Worm (Caenorhabditis elegans) whole organism, L4 larva: ENCODE data around the gene mltn-13.

Source experiments
- F10B5.3 ChIP-seq: sonication (generic microtip); optimal IDR thresholded peaks from 2 replicates; lab custom pipeline; 2016; ENCODE audit warnings: mild to moderate bottlenecking, missing genetic modification characterization, missing compliant biosample characterization
- F37D6.2 ChIP-seq: sonication (generic microtip); optimal IDR thresholded peaks from 2 replicates; lab custom pipeline; 2016; ENCODE audit warnings: mild to moderate bottlenecking, missing genetic modification characterization, missing compliant biosample characterization
- F44E2.7 ChIP-seq: fragments of 200-800 bp; sonication (Bioruptor generic); IDR thresholded peaks from 2 replicates; pipeline ENCODE4 v2.1.2; 2022; ENCODE audit warnings: missing genetic modification characterization, missing compliant biosample characterization
- F49E8.2 ChIP-seq: sonication (generic microtip); optimal IDR thresholded peaks from 2 replicates; lab custom pipeline; 2016; ENCODE audit warnings: missing compliant biosample characterization, mild to moderate bottlenecking, missing genetic modification characterization, borderline replicate concordance
- T20F7.1 ChIP-seq: fragments of 200-800 bp; sonication (Bioruptor generic); optimal IDR thresholded peaks from 2 replicates; lab custom pipeline; 2018; ENCODE audit warnings: mild to moderate bottlenecking, missing genetic modification characterization, missing compliant biosample characterization
- T26A8.4 ChIP-seq: fragments of 200-800 bp; sonication (Bioruptor generic); IDR thresholded peaks from 2 replicates; pipeline ENCODE4 v1.3.6; 2022; ENCODE audit warnings: missing genetic modification characterization, missing compliant biosample characterization
- Y48G9A.11 ChIP-seq: fragments of 200-800 bp; sonication (Bioruptor generic); IDR thresholded peaks from 2 replicates; pipeline ENCODE4 v1.3.6; 2022; ENCODE audit warnings: missing genetic modification reagents, missing genetic modification characterization, missing compliant biosample characterization
- arid-1 ChIP-seq: fragments of 200-800 bp; sonication (Bioruptor generic); conservative IDR thresholded peaks from 2 replicates; pipeline ENCODE4 v1.3.6; 2022; ENCODE audit warnings: missing genetic modification reagents, missing genetic modification characterization, missing compliant biosample characterization
- ceh-20 ChIP-seq: fragments of 200-800 bp; sonication (Bioruptor generic); IDR thresholded peaks from 2 replicates; pipeline ENCODE4 v1.3.6; 2022; ENCODE audit warnings: missing genetic modification reagents, missing genetic modification characterization, missing compliant biosample characterization
- ceh-44 ChIP-seq: fragments of 200-800 bp; sonication (Bioruptor generic); IDR thresholded peaks from 2 replicates; pipeline ENCODE4 v1.3.6; 2022; ENCODE audit warnings: missing genetic modification reagents, missing genetic modification characterization, missing compliant biosample characterization
- ceh-82 ChIP-seq: sonication (generic microtip); optimal IDR thresholded peaks from 2 replicates; lab custom pipeline; 2017; ENCODE audit warnings: missing biosample characterization, missing genetic modification characterization
- cey-2 ChIP-seq: sonication (generic microtip); optimal IDR thresholded peaks from 3 replicates; lab custom pipeline; 2017; ENCODE audit warnings: missing genetic modification characterization, mild to moderate bottlenecking, missing compliant biosample characterization, antibody characterized with exemption, borderline replicate concordance; ENCODE audit not compliant: insufficient read depth
- daf-16 ChIP-seq, 3 experiments: sonication (generic microtip); optimal IDR thresholded peaks; 2 replicates each; lab custom pipeline; 2016 to 2017; ENCODE audit warnings: missing genetic modification characterization in 3 of 3, missing genetic modification reagents in 3 of 3, mild to moderate bottlenecking in 2 of 3, missing compliant biosample characterization in 2 of 3, missing biosample characterization in 1 of 3, moderate library complexity in 1 of 3
- daf-19 ChIP-seq: fragments of 200-800 bp; sonication (Bioruptor generic); conservative IDR thresholded peaks from 2 replicates; pipeline ENCODE4 v1.3.6; 2022; ENCODE audit warnings: missing genetic modification characterization, missing compliant biosample characterization
- dmd-6 ChIP-seq: fragments of 200-800 bp; sonication (Bioruptor generic); IDR thresholded peaks from 2 replicates; pipeline ENCODE4 v1.3.6; 2022; ENCODE audit warnings: missing genetic modification reagents, missing genetic modification characterization, missing compliant biosample characterization
- dmd-9 ChIP-seq: fragments of 200-800 bp; sonication (Bioruptor generic); IDR thresholded peaks from 2 replicates; pipeline ENCODE4 v1.3.6; 2022; ENCODE audit warnings: missing genetic modification reagents, missing genetic modification characterization, missing compliant biosample characterization
- fos-1 ChIP-seq: fragments of 150-350 bp; optimal IDR thresholded peaks from 2 replicates; lab custom pipeline; 2014; ENCODE audit warnings: missing biosample characterization, missing genetic modification characterization
- hlh-30 ChIP-seq: sonication (generic microtip); optimal IDR thresholded peaks from 2 replicates; lab custom pipeline; 2017; ENCODE audit warnings: antibody characterized with exemption, mild to moderate bottlenecking, missing genetic modification characterization, missing compliant biosample characterization; ENCODE audit not compliant: insufficient read depth
- hmg-1.1 ChIP-seq: fragments of 200-800 bp; sonication (Bioruptor generic); IDR thresholded peaks from 2 replicates; pipeline ENCODE4 v1.3.6; 2022; ENCODE audit warnings: missing genetic modification reagents, missing genetic modification characterization, missing compliant biosample characterization
- lin-13 ChIP-seq: fragments of 150-350 bp; optimal IDR thresholded peaks from 2 replicates; lab custom pipeline; 2014; ENCODE audit warnings: missing biosample characterization, missing genetic modification reagents, missing genetic modification characterization
- lsy-2 ChIP-seq, 2 experiments: fragments of 150-350 bp in 1 of 2; sonication (generic microtip) in 1 of 2; optimal IDR thresholded peaks; 2 replicates each; lab custom pipeline; 2014 to 2017; ENCODE audit warnings: missing biosample characterization in 2 of 2, missing genetic modification characterization in 2 of 2
- madf-5 ChIP-seq, 2 experiments: fragments of 200-800 bp; sonication (Bioruptor generic); IDR thresholded peaks; 2 replicates each; pipeline ENCODE4 v1.3.6; 2022; ENCODE audit warnings: missing compliant biosample characterization in 2 of 2, missing genetic modification characterization in 2 of 2
- madf-9 ChIP-seq: fragments of 200-800 bp; sonication (Bioruptor generic); conservative IDR thresholded peaks from 2 replicates; pipeline ENCODE4 v1.3.6; 2022; ENCODE audit warnings: missing genetic modification reagents, missing genetic modification characterization, missing compliant biosample characterization
- mep-1 ChIP-seq: fragments of 150-350 bp; sonication (generic microtip); optimal IDR thresholded peaks from 3 replicates; lab custom pipeline; 2014; ENCODE audit warnings: missing biosample characterization, missing genetic modification characterization
- mxl-3 ChIP-seq: fragments of 200-800 bp; sonication (Bioruptor generic); optimal IDR thresholded peaks from 2 replicates; lab custom pipeline; 2018; ENCODE audit warnings: mild to moderate bottlenecking, missing genetic modification characterization, missing compliant biosample characterization
- nhr-10 ChIP-seq: fragments of 150-350 bp; optimal IDR thresholded peaks from 2 replicates; lab custom pipeline; 2014; ENCODE audit warnings: missing biosample characterization, missing genetic modification characterization
- nhr-102 ChIP-seq: sonication (generic microtip); optimal IDR thresholded peaks from 2 replicates; lab custom pipeline; 2016; ENCODE audit warnings: mild to moderate bottlenecking, missing genetic modification characterization, moderate library complexity, missing compliant biosample characterization
- nhr-25 ChIP-seq: sonication (generic microtip); optimal IDR thresholded peaks from 2 replicates; lab custom pipeline; 2017; ENCODE audit warnings: missing genetic modification characterization, mild to moderate bottlenecking, missing compliant biosample characterization, antibody characterized with exemption, moderate library complexity, borderline replicate concordance; ENCODE audit not compliant: insufficient read depth
- nhr-28 ChIP-seq: fragments of 150-350 bp; optimal IDR thresholded peaks from 2 replicates; lab custom pipeline; 2014; ENCODE audit warnings: missing biosample characterization, missing genetic modification characterization
- nhr-41 ChIP-seq: fragments of 200-800 bp; sonication (Bioruptor generic); IDR thresholded peaks from 2 replicates; pipeline ENCODE4 v1.3.6; 2022; ENCODE audit warnings: missing genetic modification reagents, missing genetic modification characterization, missing compliant biosample characterization
- nhr-6 ChIP-seq: fragments of 150-350 bp; optimal IDR thresholded peaks from 2 replicates; lab custom pipeline; 2014; ENCODE audit warnings: missing biosample characterization, missing genetic modification characterization
- nhr-77 ChIP-seq: fragments of 150-350 bp; optimal IDR thresholded peaks from 2 replicates; lab custom pipeline; 2014; ENCODE audit warnings: missing biosample characterization, missing genetic modification characterization
- sdz-12 ChIP-seq: fragments of 200-800 bp; sonication (Bioruptor generic); optimal IDR thresholded peaks from 2 replicates; lab custom pipeline; 2018; ENCODE audit warnings: mild to moderate bottlenecking, missing genetic modification characterization, missing compliant biosample characterization
- snpc-1.2 ChIP-seq: fragments of 200-800 bp; sonication (Bioruptor generic); IDR thresholded peaks from 2 replicates; pipeline ENCODE4 v1.3.6; 2022; ENCODE audit warnings: missing genetic modification reagents, missing genetic modification characterization, missing compliant biosample characterization
- spr-3 ChIP-seq: fragments of 200-800 bp; sonication (Bioruptor generic); optimal IDR thresholded peaks from 2 replicates; lab custom pipeline; 2018; ENCODE audit warnings: mild to moderate bottlenecking, missing genetic modification characterization, missing compliant biosample characterization
- tag-97 ChIP-seq: fragments of 200-800 bp; sonication (Bioruptor generic); IDR thresholded peaks from 2 replicates; pipeline ENCODE4 v1.3.6; 2022; ENCODE audit warnings: missing genetic modification characterization, missing compliant biosample characterization
- tra-1 ChIP-seq: fragments of 200-800 bp; sonication (Bioruptor generic); IDR thresholded peaks from 2 replicates; pipeline ENCODE4 v1.3.6; 2022; ENCODE audit warnings: missing genetic modification reagents, missing genetic modification characterization, missing compliant biosample characterization
- unc-130 ChIP-seq: sonication (generic microtip); optimal IDR thresholded peaks from 2 replicates; lab custom pipeline; 2016; ENCODE audit warnings: missing genetic modification reagents, missing genetic modification characterization, missing compliant biosample characterization
- unc-39 ChIP-seq: sonication (generic microtip); optimal IDR thresholded peaks from 2 replicates; lab custom pipeline; 2017; ENCODE audit warnings: missing biosample characterization, missing genetic modification characterization
- unc-62 ChIP-seq, 3 experiments: fragments of 150-350 bp in 1 of 3; sonication (generic microtip); optimal IDR thresholded peaks in 2 of 3; peaks in 1 of 3; 1 replicate in 1 of 3; 2 replicates in 2 of 3; lab custom pipeline; 2014 to 2017; ENCODE audit warnings: missing biosample characterization in 3 of 3, missing genetic modification characterization in 3 of 3, missing genetic modification reagents in 3 of 3, missing genotype in 1 of 3
- vab-7 ChIP-seq: fragments of 200-800 bp; sonication (Bioruptor generic); IDR thresholded peaks from 2 replicates; pipeline ENCODE4 v1.3.6; 2022; ENCODE audit warnings: missing genetic modification reagents, missing genetic modification characterization, missing compliant biosample characterization
- zip-11 ChIP-seq: fragments of 200-800 bp; sonication (Bioruptor generic); IDR thresholded peaks from 2 replicates; pipeline ENCODE4 v1.3.6; 2022; ENCODE audit warnings: missing genetic modification characterization, missing compliant biosample characterization
- zip-2 ChIP-seq: fragments of 150-350 bp; optimal IDR thresholded peaks from 2 replicates; lab custom pipeline; 2014; ENCODE audit warnings: missing biosample characterization, missing genetic modification characterization
- ztf-7 ChIP-seq: fragments of 150-350 bp; optimal IDR thresholded peaks from 2 replicates; lab custom pipeline; 2014; ENCODE audit warnings: missing biosample characterization, missing genetic modification characterization

mltn-13 gene

DNA sequence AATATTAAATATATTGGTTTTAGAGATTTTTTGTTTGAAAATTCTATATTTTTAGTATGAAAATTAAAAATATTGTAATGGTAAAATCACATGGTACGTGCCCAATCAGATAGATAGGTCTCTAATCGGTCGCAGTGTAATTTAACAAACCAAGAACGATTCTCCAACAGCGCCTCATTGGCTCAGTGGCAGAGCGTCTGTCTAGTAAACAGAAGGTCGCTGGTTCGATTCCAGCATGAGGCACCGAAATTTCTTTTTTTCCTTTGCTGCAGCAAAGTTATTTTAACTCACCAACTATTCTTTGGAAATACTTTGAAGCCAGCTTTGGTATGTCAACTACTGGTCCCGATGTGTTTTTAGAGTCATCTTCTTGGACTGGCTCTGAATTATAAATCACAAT, 3.3 kb downstream of the mltn-13 start (continued):
- TF ChIP-seq T26A8.4 (GFP tag; lab: Robert Waterston, UW) (peak; percentile 45), vab-7 (GFP tag; lab: Robert Waterston, UW) (peak; percentile 73), hlh-30 (tag; lab: Kevin White, UChicago) (peak; percentile 82), ztf-7 (tag; lab: Kevin White, UChicago) (peak; percentile 21), snpc-1.2 (GFP tag; lab: Robert Waterston, UW) (peak; percentile 82), T20F7.1 (no peak), spr-3 (GFP tag; lab: Kevin White, UChicago) (no peak), cey-2 (tag; lab: Kevin White, UChicago) (no peak), dmd-6 (GFP tag; lab: Robert Waterston, UW) (peak; percentile 54), lsy-2 (tag; optimal IDR thresholded peaks at IDR 0.05; lab: Kevin White, UChicago) (no peak), nhr-77 (tag; lab: Kevin White, UChicago) (no peak), tra-1 (GFP tag; lab: Robert Waterston, UW) (peak; percentile 70; the same call in 1 of the 2 replicates), zip-2 (tag; lab: Kevin White, UChicago) (no peak), ceh-20 (GFP tag; lab: Robert Waterston, UW) (peak; percentile 32; the same call in 1 of the 2 replicates), F37D6.2 (tag; lab: Kevin White, UChicago) (no peak), madf-5 (GFP tag; IDR thresholded peaks at IDR 0.05; lab: Robert Waterston, UW) (0 out of 4 replicates have a peak, but pooled peaks of 1 of the 2 experiments have one; percentile 67), lin-13 (GFP tag; lab: Kevin White, UChicago) (no peak), unc-62 (GFP tag; optimal IDR thresholded peaks at IDR 0.05 in 1 of 2; lab: Kevin White, UChicago) (peak in 1 of 2 experiments; percentile 50), unc-62 (tag; optimal IDR thresholded peaks at IDR 0.05; lab: Kevin White, UChicago) (no peak), F10B5.3 (tag; lab: Kevin White, UChicago) (peak; percentile 20), nhr-102 (tag; lab: Kevin White, UChicago) (peak; percentile 41), F44E2.7 (GFP tag; lab: Robert Waterston, UW) (peak; percentile 76; the same call in 1 of the 2 replicates), mep-1 (tag; lab: Kevin White, UChicago) (peak; percentile 55), unc-130 (peak; percentile 48), nhr-6 (tag; lab: Kevin White, UChicago) (no peak), hmg-1.1 (GFP tag; lab: Robert Waterston, UW) (peak; percentile 71), mxl-3 (GFP tag; lab: Kevin White, UChicago) (peak; percentile 4), nhr-10 (tag; lab: Kevin White, UChicago) (no peak), sdz-12 (GFP tag; lab: Kevin White, UChicago) (no peak), ceh-82 (tag; lab: Kevin White, UChicago) (no peak)

DNA sequence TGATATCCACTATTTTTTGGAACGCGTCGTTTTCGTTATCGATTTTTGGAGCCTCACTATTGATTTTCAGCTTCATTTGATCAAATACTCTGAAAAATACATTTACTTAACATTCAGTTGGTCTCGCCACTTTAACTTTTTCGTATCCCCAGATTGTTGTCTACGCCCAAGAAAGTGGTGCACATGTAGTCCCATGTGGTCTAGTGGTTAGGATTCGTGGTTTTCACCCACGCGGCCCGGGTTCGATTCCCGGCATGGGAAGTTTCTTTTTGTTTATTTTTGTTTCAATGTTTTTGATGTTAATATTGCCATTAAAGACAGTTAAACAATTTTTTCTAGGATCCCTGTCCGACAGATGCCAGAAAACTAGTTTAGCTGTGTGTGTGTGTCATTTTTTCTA, 4.1 kb downstream of the mltn-13 start:
- peak; percentile 31 for TF ChIP-seq F10B5.3 (tag; lab: Kevin White, UChicago)
- peak; percentile 36 for TF ChIP-seq nhr-77 (tag; lab: Kevin White, UChicago)
- TF ChIP-seq F37D6.2 (tag; lab: Kevin White, UChicago): peak; percentile 1
- TF ChIP-seq nhr-102 (tag; lab: Kevin White, UChicago): peak; percentile 49
- TF ChIP-seq unc-39: no peak
- no peak for TF ChIP-seq nhr-6 (tag; lab: Kevin White, UChicago)
- TF ChIP-seq arid-1 (GFP tag; lab: Robert Waterston, UW): peak; percentile 82
- TF ChIP-seq dmd-9 (GFP tag; lab: Robert Waterston, UW): peak; percentile 64; the same call in 1 of the 2 replicates
- 0 out of 2 replicates have a peak, but pooled peaks have one; percentile 41 for TF ChIP-seq madf-9 (GFP tag; lab: Robert Waterston, UW)
- peak; percentile 52; the same call in 1 of the 2 replicates for TF ChIP-seq daf-19 (GFP tag; lab: Robert Waterston, UW)
- TF ChIP-seq spr-3 (GFP tag; lab: Kevin White, UChicago): no peak
- no peak for TF ChIP-seq tag-97 (GFP tag; lab: Robert Waterston, UW)
- TF ChIP-seq F44E2.7 (GFP tag; lab: Robert Waterston, UW): 0 out of 2 replicates have a peak, but pooled peaks have one; percentile 11
- TF ChIP-seq daf-16 (GFP tag; optimal IDR thresholded peaks at IDR 0.05; lab: Kevin White, UChicago): peak; percentile 1 to 73
- TF ChIP-seq daf-16 (tag; optimal IDR thresholded peaks at IDR 0.05; lab: Kevin White, UChicago): peak; percentile 73
- peak; percentile 29 for TF ChIP-seq Y48G9A.11
- 0 out of 2 replicates have a peak, but pooled peaks have one; percentile 12 for TF ChIP-seq nhr-41 (GFP tag; lab: Robert Waterston, UW)
- peak; percentile 6 for TF ChIP-seq F49E8.2 (tag; lab: Kevin White, UChicago)
- peak; percentile 64; the same call in 1 of the 2 replicates for TF ChIP-seq ceh-44
- peak; percentile 74 for TF ChIP-seq mep-1 (tag; lab: Kevin White, UChicago)
- TF ChIP-seq unc-130: peak; percentile 16
- TF ChIP-seq fos-1 (tag; lab: Kevin White, UChicago): no peak
- peak; percentile 67 to 86; a peak in 3 of 4 replicates for TF ChIP-seq madf-5 (GFP tag; IDR thresholded peaks at IDR 0.05; lab: Robert Waterston, UW)
- TF ChIP-seq hlh-30 (tag; lab: Kevin White, UChicago): peak; percentile 67
- TF ChIP-seq nhr-28 (tag; lab: Kevin White, UChicago): peak; percentile 41
- TF ChIP-seq hmg-1.1 (GFP tag; lab: Robert Waterston, UW): peak; percentile 86
- TF ChIP-seq zip-11 (GFP tag; lab: Robert Waterston, UW): 0 out of 2 replicates have a peak, but pooled peaks have one; percentile 33
- TF ChIP-seq nhr-25 (tag; lab: Kevin White, UChicago): peak; percentile 28
